Fruit fly (Drosophila melanogaster) whole organism, embryonic: ENCODE measurements around the gene CG8907.

ENCODE experiments used
- Atf6 ChIP-seq: fragments of 200-800 bp; sonication (Bioruptor generic); IDR thresholded peaks from 2 replicates; pipeline ENCODE4 v1.3.6; 2022; ENCODE audit warnings: missing biosample characterization, missing genetic modification characterization
- CG10366 ChIP-seq: fragments of 200-800 bp; sonication (Bioruptor generic); IDR thresholded peaks from 2 replicates; pipeline ENCODE4 v1.3.6; 2022; ENCODE audit warnings: missing biosample characterization, missing genetic modification characterization
- CG12391 ChIP-seq: fragments of 200-800 bp; sonication (Bioruptor generic); optimal IDR thresholded peaks from 3 replicates; lab custom pipeline; 2018; ENCODE audit warnings: missing biosample characterization, mild to moderate bottlenecking, missing genetic modification characterization, moderate library complexity
- CG13287 ChIP-seq: fragments of 200-800 bp; sonication (Bioruptor generic); IDR thresholded peaks from 2 replicates; pipeline ENCODE4 v1.3.6; 2022; ENCODE audit warnings: missing biosample characterization, missing genetic modification characterization; ENCODE audit not compliant: partially characterized antibody
- CG14965 ChIP-seq: fragments of 200-800 bp; sonication (Bioruptor generic); optimal IDR thresholded peaks from 2 replicates; lab custom pipeline; 2016; ENCODE audit warnings: missing biosample characterization, missing genetic modification characterization, borderline replicate concordance
- CG16813 ChIP-seq: fragments of 200-800 bp; sonication (Bioruptor generic); IDR thresholded peaks from 3 replicates; pipeline ENCODE4 v1.3.6; 2022; ENCODE audit warnings: missing biosample characterization, missing genetic modification characterization; ENCODE audit not compliant: partially characterized antibody
- CG16815 ChIP-seq: fragments of 200-800 bp; sonication (Bioruptor generic); optimal IDR thresholded peaks from 3 replicates; lab custom pipeline; 2017; ENCODE audit warnings: missing biosample characterization, mild to moderate bottlenecking, missing genetic modification characterization
- CG17385 ChIP-seq: fragments of 200-800 bp; sonication (Bioruptor generic); optimal IDR thresholded peaks from 3 replicates; lab custom pipeline; 2018; ENCODE audit warnings: missing biosample characterization, mild to moderate bottlenecking, missing genetic modification characterization
- CG17612 ChIP-seq: fragments of 200-800 bp; sonication (Bioruptor generic); IDR thresholded peaks from 2 replicates; pipeline ENCODE4 v1.3.6; 2022; ENCODE audit warnings: missing biosample characterization, missing genetic modification characterization
- CG18599 ChIP-seq: fragments of 200-800 bp; sonication (Bioruptor generic); optimal IDR thresholded peaks from 3 replicates; lab custom pipeline; 2017; ENCODE audit warnings: missing biosample characterization, missing genetic modification characterization, mild to moderate bottlenecking, moderate library complexity, missing genetic modification reagents
- CG30431 ChIP-seq: fragments of 200-800 bp; sonication (Bioruptor generic); optimal IDR thresholded peaks from 2 replicates; lab custom pipeline; 2017; ENCODE audit warnings: missing biosample characterization, missing genetic modification characterization
- CG3065 ChIP-seq: fragments of 200-800 bp; sonication (Bioruptor generic); optimal IDR thresholded peaks from 2 replicates; lab custom pipeline; 2016; ENCODE audit warnings: missing biosample characterization, missing genetic modification characterization
- CG31441 ChIP-seq: fragments of 200-800 bp; sonication (Bioruptor generic); IDR thresholded peaks from 2 replicates; pipeline ENCODE4 v1.3.6; 2022; ENCODE audit warnings: missing biosample characterization, missing genetic modification characterization
- CG4617 ChIP-seq: fragments of 200-800 bp; sonication (Bioruptor generic); optimal IDR thresholded peaks from 3 replicates; lab custom pipeline; 2016; ENCODE audit warnings: missing biosample characterization, missing genetic modification characterization, borderline replicate concordance
- CG4854 ChIP-seq: fragments of 200-800 bp; sonication (Bioruptor generic); optimal IDR thresholded peaks from 2 replicates; lab custom pipeline; 2016; ENCODE audit warnings: missing biosample characterization, missing genetic modification characterization, inconsistent platforms
- CG6791 ChIP-seq: fragments of 200-800 bp; sonication (Bioruptor generic); IDR thresholded peaks from 3 replicates; pipeline ENCODE4 v1.3.6; 2022; ENCODE audit warnings: missing biosample characterization, missing genetic modification characterization; ENCODE audit not compliant: partially characterized antibody
- CG7928 ChIP-seq: fragments of 200-800 bp; sonication (Bioruptor generic); optimal IDR thresholded peaks from 2 replicates; lab custom pipeline; 2017; ENCODE audit warnings: missing biosample characterization, mild to moderate bottlenecking, missing genetic modification characterization
- CG9609 ChIP-seq: fragments of 200-800 bp; sonication (Bioruptor generic); optimal IDR thresholded peaks from 3 replicates; lab custom pipeline; 2016; ENCODE audit warnings: missing biosample characterization, missing genetic modification characterization
- CG9817 ChIP-seq: fragments of 200-800 bp; sonication (Bioruptor generic); optimal IDR thresholded peaks from 2 replicates; lab custom pipeline; 2018; ENCODE audit warnings: missing biosample characterization, mild to moderate bottlenecking, missing genetic modification characterization, moderate library complexity
- CG9932 ChIP-seq: fragments of 200-800 bp; sonication (Bioruptor generic); IDR thresholded peaks from 2 replicates; pipeline ENCODE4 v1.3.6; 2022; ENCODE audit warnings: missing biosample characterization, missing genetic modification characterization
- Dfd ChIP-seq, 2 experiments: fragments of >200 bp; optimal IDR thresholded peaks; 2 replicates each; lab custom pipeline; 2017; ENCODE audit warnings: missing biosample characterization in 2 of 2, missing genetic modification characterization in 2 of 2
- Dref ChIP-seq: fragments of 200-800 bp; sonication (Bioruptor generic); IDR thresholded peaks from 2 replicates; pipeline ENCODE4 v1.3.6; 2022; ENCODE audit warnings: missing biosample characterization, missing genetic modification characterization
- HLH4C ChIP-seq: fragments of 200-800 bp; sonication (Bioruptor generic); IDR thresholded peaks from 3 replicates; pipeline ENCODE4 v1.3.6; 2022; ENCODE audit warnings: missing biosample characterization, missing genetic modification characterization; ENCODE audit not compliant: partially characterized antibody
- Hsf ChIP-seq: fragments of 200-800 bp; sonication (Bioruptor generic); optimal IDR thresholded peaks from 3 replicates; lab custom pipeline; 2016; ENCODE audit warnings: missing biosample characterization, missing genetic modification characterization
- Myb ChIP-seq: fragments of 200-800 bp; sonication (Bioruptor generic); optimal IDR thresholded peaks from 2 replicates; lab custom pipeline; 2016; ENCODE audit warnings: missing biosample characterization, missing genetic modification characterization
- Opbp ChIP-seq: fragments of 200-800 bp; sonication (Bioruptor generic); IDR thresholded peaks from 3 replicates; pipeline ENCODE4 v1.3.6; 2022; ENCODE audit warnings: missing biosample characterization, missing genetic modification characterization; ENCODE audit not compliant: partially characterized antibody
- PHDP ChIP-seq: fragments of 200-800 bp; sonication (Bioruptor generic); optimal IDR thresholded peaks from 3 replicates; lab custom pipeline; 2018; ENCODE audit warnings: missing biosample characterization, mild to moderate bottlenecking, missing genetic modification characterization, moderate library complexity
- Rfx ChIP-seq: fragments of 200-800 bp; sonication (Bioruptor generic); IDR thresholded peaks from 2 replicates; pipeline ENCODE4 v1.3.6; 2022; ENCODE audit warnings: missing biosample characterization, missing genetic modification characterization
- Spps ChIP-seq: fragments of 200-800 bp; sonication (Bioruptor generic); optimal IDR thresholded peaks from 2 replicates; lab custom pipeline; 2018; ENCODE audit warnings: missing biosample characterization, mild to moderate bottlenecking, missing genetic modification characterization
- ab ChIP-seq: fragments of 200-800 bp; sonication (Bioruptor generic); optimal IDR thresholded peaks from 2 replicates; lab custom pipeline; 2016; ENCODE audit warnings: missing biosample characterization, missing genetic modification characterization
- abd-A ChIP-seq: fragments of 200-800 bp; sonication (Bioruptor generic); optimal IDR thresholded peaks from 3 replicates; lab custom pipeline; 2019; ENCODE audit warnings: missing biosample characterization, mild to moderate bottlenecking, missing genetic modification characterization, moderate library complexity
- bcd ChIP-seq: fragments of 200-800 bp; sonication (Bioruptor generic); optimal IDR thresholded peaks from 2 replicates; lab custom pipeline; 2017; ENCODE audit warnings: missing biosample characterization, mild to moderate bottlenecking, missing genetic modification characterization
- bsh ChIP-seq, 2 experiments: fragments of 200-800 bp; sonication (Bioruptor generic); optimal IDR thresholded peaks; 2 replicates each; lab custom pipeline; 2017 to 2018; ENCODE audit warnings: mild to moderate bottlenecking in 2 of 2, missing biosample characterization in 2 of 2, missing genetic modification characterization in 2 of 2, moderate library complexity in 1 of 2
- da ChIP-seq: fragments of 200-800 bp; sonication (Bioruptor generic); optimal IDR thresholded peaks from 2 replicates; lab custom pipeline; 2016; ENCODE audit warnings: missing biosample characterization, missing genetic modification characterization
- danr ChIP-seq: fragments of 200-800 bp; sonication (Bioruptor generic); IDR thresholded peaks from 2 replicates; pipeline ENCODE4 v1.3.6; 2022; ENCODE audit warnings: missing biosample characterization, missing genetic modification characterization
- eve ChIP-seq, 2 experiments: fragments of >200 bp; optimal IDR thresholded peaks; 2 replicates each; lab custom pipeline; 2017; ENCODE audit warnings: missing biosample characterization in 2 of 2, missing genetic modification characterization in 2 of 2
- gt ChIP-seq: fragments of 200-800 bp; sonication (Bioruptor generic); IDR thresholded peaks from 2 replicates; pipeline ENCODE4 v1.3.6; 2022; ENCODE audit warnings: missing biosample characterization, missing genetic modification characterization
- hkb ChIP-seq, 2 experiments: fragments of 200-800 bp in 1 of 2; fragments of >200 bp in 1 of 2; sonication (Bioruptor generic) in 1 of 2; IDR thresholded peaks in 1 of 2; optimal IDR thresholded peaks in 1 of 2; 2 replicates each; pipeline versions ENCODE4 v1.3.6 to Lab custom; 2017 to 2022; ENCODE audit warnings: missing biosample characterization in 1 of 2, missing genetic modification characterization in 1 of 2
- jigr1 ChIP-seq: fragments of 200-800 bp; sonication (Bioruptor generic); IDR thresholded peaks from 3 replicates; pipeline ENCODE4 v1.3.6; 2022; ENCODE audit warnings: missing biosample characterization, missing genetic modification characterization
- lab ChIP-seq: fragments of 200-800 bp; sonication (Bioruptor generic); optimal IDR thresholded peaks from 3 replicates; lab custom pipeline; 2017; ENCODE audit warnings: missing biosample characterization, missing genetic modification characterization, mild to moderate bottlenecking, moderate library complexity, missing genetic modification reagents
- p53 ChIP-seq: fragments of 200-800 bp; sonication (Bioruptor generic); optimal IDR thresholded peaks from 2 replicates; lab custom pipeline; 2016; ENCODE audit warnings: missing biosample characterization, missing genetic modification characterization
- peb ChIP-seq: fragments of 200-800 bp; sonication (Bioruptor generic); IDR thresholded peaks from 2 replicates; pipeline ENCODE4 v1.3.6; 2022; ENCODE audit warnings: missing biosample characterization, missing genetic modification characterization
- pzg ChIP-seq: fragments of 200-800 bp; sonication (Bioruptor generic); optimal IDR thresholded peaks from 3 replicates; lab custom pipeline; 2018; ENCODE audit warnings: missing biosample characterization, mild to moderate bottlenecking, missing genetic modification characterization, moderate library complexity
- slp2 ChIP-seq: fragments of 200-800 bp; sonication (Bioruptor generic); optimal IDR thresholded peaks from 2 replicates; lab custom pipeline; 2016; ENCODE audit warnings: missing biosample characterization, missing genetic modification characterization
- sna ChIP-seq: fragments of 200-800 bp; sonication (Bioruptor generic); IDR thresholded peaks from 2 replicates; pipeline ENCODE4 v1.3.6; 2022; ENCODE audit warnings: missing biosample characterization, missing genetic modification characterization; ENCODE audit not compliant: partially characterized antibody
- sob ChIP-seq: fragments of 200-800 bp; sonication (Bioruptor generic); IDR thresholded peaks from 2 replicates; pipeline ENCODE4 v1.3.6; 2022; ENCODE audit warnings: missing biosample characterization, missing genetic modification characterization
- ssp ChIP-seq: fragments of 200-800 bp; sonication (Bioruptor generic); IDR thresholded peaks from 2 replicates; pipeline ENCODE4 v1.3.6; 2022; ENCODE audit warnings: missing biosample characterization, missing genetic modification characterization
- toy ChIP-seq: fragments of 200-800 bp; sonication (Bioruptor generic); IDR thresholded peaks from 2 replicates; pipeline ENCODE4 v1.3.6; 2022; ENCODE audit warnings: missing biosample characterization, missing genetic modification characterization

Gene CG8907

dm6 chr3R:17056183-17056904 lies 48.3 kb downstream of the CG8907 start (continued):
- TF ChIP-seq Hsf (GFP tag; lab: Kevin White, UChicago) = no peak
- TF ChIP-seq CG13287 = peak; percentile 55
- TF ChIP-seq CG17385 (GFP tag; lab: Kevin White, UChicago) = peak; percentile 30
- no peak for TF ChIP-seq CG17612 (GFP tag; lab: Robert Waterston, UW)
- TF ChIP-seq CG12391 (tag; lab: Kevin White, UChicago) = no peak
- no peak for TF ChIP-seq danr (GFP tag; lab: Robert Waterston, UW)
- no peak for TF ChIP-seq bcd
- no peak for TF ChIP-seq CG9609 (GFP tag; lab: Kevin White, UChicago)
- TF ChIP-seq da (GFP tag; lab: Kevin White, UChicago) = no peak
- TF ChIP-seq ab (GFP tag; lab: Kevin White, UChicago) = no peak
- TF ChIP-seq Rfx (GFP tag; lab: Robert Waterston, UW) = peak; percentile 20; the same call in 1 of the 2 replicates
- no peak for TF ChIP-seq hkb (optimal IDR thresholded peaks at IDR 0.05; lab: Kevin White, UChicago)
- peak; percentile 29; the same call in 1 of the 2 replicates for TF ChIP-seq hkb (GFP tag; IDR thresholded peaks at IDR 0.05; lab: Robert Waterston, UW)
- TF ChIP-seq bsh (GFP tag; optimal IDR thresholded peaks at IDR 0.05; lab: Kevin White, UChicago) = peak in 1 of 2 experiments; percentile 58
- peak; percentile 50 for TF ChIP-seq Atf6
- TF ChIP-seq Dref = no peak
- TF ChIP-seq CG4854 = no peak
- no peak; the same call in 2 of the 3 replicates for TF ChIP-seq CG6791
- no peak for TF ChIP-seq toy
- no peak for TF ChIP-seq ssp
- no peak for TF ChIP-seq CG16815 (GFP tag; lab: Kevin White, UChicago)
- peak; percentile 47; the same call in 2 of the 3 replicates for TF ChIP-seq Opbp (GFP tag; lab: Robert Waterston, UW)
- TF ChIP-seq jigr1 (GFP tag; lab: Robert Waterston, UW) = no peak
- TF ChIP-seq gt (GFP tag; lab: Robert Waterston, UW) = peak; percentile 36; the same call in 1 of the 2 replicates
- TF ChIP-seq sob (GFP tag; lab: Robert Waterston, UW) = peak; percentile 16; the same call in 1 of the 2 replicates
- no peak for TF ChIP-seq CG3065
- TF ChIP-seq Dfd (GFP tag; optimal IDR thresholded peaks at IDR 0.05; lab: Kevin White, UChicago) = no peak
- TF ChIP-seq CG10366 (GFP tag; lab: Robert Waterston, UW) = no peak
- no peak for TF ChIP-seq eve (GFP tag; optimal IDR thresholded peaks at IDR 0.05; lab: Kevin White, UChicago)
- TF ChIP-seq Spps = no peak
- TF ChIP-seq CG18599 = peak; percentile 47
- no peak for TF ChIP-seq CG30431 (GFP tag; lab: Kevin White, UChicago)
- no peak for TF ChIP-seq peb (GFP tag; lab: Robert Waterston, UW)
- TF ChIP-seq CG9932 (GFP tag; lab: Robert Waterston, UW) = peak; percentile 45; the same call in 1 of the 2 replicates
- no peak for TF ChIP-seq CG14965 (GFP tag; lab: Kevin White, UChicago)
- TF ChIP-seq CG31441 (GFP tag; lab: Robert Waterston, UW) = no peak
- no peak for TF ChIP-seq CG16813 (GFP tag; lab: Robert Waterston, UW)
- TF ChIP-seq slp2 = no peak
- TF ChIP-seq lab (GFP tag; lab: Kevin White, UChicago) = peak; percentile 30
- TF ChIP-seq p53 = no peak
- TF ChIP-seq pzg (GFP tag; lab: Kevin White, UChicago) = no peak
- TF ChIP-seq sna = peak; percentile 57
- no peak for TF ChIP-seq CG4617 (GFP tag; lab: Kevin White, UChicago)
- 0 out of 3 replicates have a peak, but pooled peaks have one; percentile 32 for TF ChIP-seq HLH4C
- TF ChIP-seq CG9817 (tag; lab: Kevin White, UChicago) = no peak
- no peak for TF ChIP-seq Myb
- TF ChIP-seq abd-A = peak; percentile 100
- TF ChIP-seq PHDP (tag; lab: Kevin White, UChicago) = peak; percentile 2
- TF ChIP-seq CG7928 (GFP tag; lab: Kevin White, UChicago) = no peak
